Fruit fly (Drosophila melanogaster) whole organism, adult: ENCODE data around the gene p23.
A peak's percentile ranks its signal among the peaks of the same experiment; 100 is the strongest.
"Not testable (repeated sequence)": the region's sequence is repeated elsewhere in the genome, so short reads cannot be mapped to it uniquely, and the experiment has no call there.

Source experiments
- CG11617 ChIP-seq: fragments of 200-800 bp; sonication (Bioruptor generic); optimal IDR thresholded peaks from 2 replicates; lab custom pipeline; 2017; ENCODE audit warnings: mild to moderate bottlenecking, missing biosample characterization, missing genetic modification reagents, missing genetic modification characterization
- CG12768 ChIP-seq: fragments of 200-800 bp; sonication (Bioruptor generic); optimal IDR thresholded peaks from 2 replicates; lab custom pipeline; 2017; ENCODE audit warnings: missing biosample characterization, missing genetic modification characterization, mild to moderate bottlenecking, moderate library complexity, missing genetic modification reagents
- CG14711 ChIP-seq: fragments of 200-800 bp; sonication (Bioruptor generic); optimal IDR thresholded peaks from 2 replicates; lab custom pipeline; 2018; ENCODE audit warnings: missing biosample characterization, mild to moderate bottlenecking, missing genetic modification characterization, moderate library complexity
- CG1620 ChIP-seq: fragments of 200-800 bp; sonication (Bioruptor generic); optimal IDR thresholded peaks from 2 replicates; lab custom pipeline; 2016; ENCODE audit warnings: missing biosample characterization, missing genetic modification characterization
- CG33017 ChIP-seq: fragments of 200-800 bp; sonication (Bioruptor generic); optimal IDR thresholded peaks from 2 replicates; lab custom pipeline; 2018; ENCODE audit warnings: missing biosample characterization, mild to moderate bottlenecking, missing genetic modification characterization, moderate library complexity
- CG5204 ChIP-seq: fragments of 200-800 bp; sonication (Bioruptor generic); optimal IDR thresholded peaks from 2 replicates; lab custom pipeline; 2016; ENCODE audit warnings: missing biosample characterization, missing genetic modification characterization
- CG7045 ChIP-seq: fragments of 200-800 bp; sonication (Bioruptor generic); optimal IDR thresholded peaks from 2 replicates; lab custom pipeline; 2017; ENCODE audit warnings: missing biosample characterization, mild to moderate bottlenecking, missing genetic modification characterization
- CG7101 ChIP-seq: fragments of 200-800 bp; sonication (Bioruptor generic); optimal IDR thresholded peaks from 2 replicates; lab custom pipeline; 2018; ENCODE audit warnings: missing biosample characterization, mild to moderate bottlenecking, missing genetic modification characterization, moderate library complexity
- Clk ChIP-seq: fragments of 200-800 bp; sonication (Bioruptor generic); optimal IDR thresholded peaks from 2 replicates; lab custom pipeline; 2017; ENCODE audit warnings: missing biosample characterization, missing genetic modification characterization
- Crg-1 ChIP-seq: fragments of 200-800 bp; sonication (Bioruptor generic); optimal IDR thresholded peaks from 2 replicates; lab custom pipeline; 2016; ENCODE audit warnings: missing biosample characterization, missing genetic modification characterization
- Hr96 ChIP-seq: fragments of 200-800 bp; sonication (Bioruptor generic); optimal IDR thresholded peaks from 2 replicates; lab custom pipeline; 2016; ENCODE audit warnings: missing biosample characterization, missing genetic modification characterization
- Mnt ChIP-seq: fragments of 200-800 bp; sonication (Bioruptor generic); optimal IDR thresholded peaks from 2 replicates; lab custom pipeline; 2016; ENCODE audit warnings: missing biosample characterization, mild to moderate bottlenecking, missing genetic modification characterization
- bab1 ChIP-seq: fragments of 200-800 bp; sonication (Bioruptor generic); optimal IDR thresholded peaks from 3 replicates; lab custom pipeline; 2019; ENCODE audit warnings: missing biosample characterization, mild to moderate bottlenecking, missing genetic modification characterization, moderate library complexity
- cic ChIP-seq: fragments of 200-800 bp; sonication (Bioruptor generic); optimal IDR thresholded peaks from 2 replicates; lab custom pipeline; 2017; ENCODE audit warnings: missing biosample characterization, mild to moderate bottlenecking, missing genetic modification characterization, moderate library complexity
- cnc ChIP-seq, 2 experiments: fragments of >200 bp; optimal IDR thresholded peaks; 2 replicates each; lab custom pipeline; 2017
- kay ChIP-seq: fragments of 200-800 bp; sonication (Bioruptor generic); peaks from one replicate; lab custom pipeline; 2016; ENCODE audit warnings: missing biosample characterization, missing genetic modification characterization, borderline replicate concordance
- ovo ChIP-seq: fragments of 200-800 bp; sonication (Bioruptor generic); optimal IDR thresholded peaks from 2 replicates; lab custom pipeline; 2016; ENCODE audit warnings: missing biosample characterization, missing genetic modification characterization
- pad ChIP-seq: fragments of 200-800 bp; sonication (Bioruptor generic); optimal IDR thresholded peaks from 3 replicates; lab custom pipeline; 2017; ENCODE audit warnings: missing biosample characterization, missing genetic modification characterization, mild to moderate bottlenecking, moderate library complexity, missing genetic modification reagents
- tj ChIP-seq: fragments of 200-800 bp; sonication (Bioruptor generic); optimal IDR thresholded peaks from 3 replicates; lab custom pipeline; 2017; ENCODE audit warnings: missing biosample characterization, mild to moderate bottlenecking, missing genetic modification characterization, moderate library complexity
- toe ChIP-seq: fragments of 200-800 bp; sonication (Bioruptor generic); optimal IDR thresholded peaks from 2 replicates; lab custom pipeline; 2016; ENCODE audit warnings: missing biosample characterization, missing genetic modification characterization

Gene p23

dm6 chr3R:9683064-9683682 is 5.4 kb downstream of the p23 start:
- TF ChIP-seq CG11617 = no peak
- no peak for TF ChIP-seq CG33017 (tag; lab: Kevin White, UChicago)
- no peak for TF ChIP-seq CG7045 (GFP tag; lab: Kevin White, UChicago)
- no peak for TF ChIP-seq ovo (GFP tag; lab: Kevin White, UChicago)
- no peak for TF ChIP-seq CG7101 (tag; lab: Kevin White, UChicago)
- TF ChIP-seq CG5204 = no peak
- no peak for TF ChIP-seq pad
- no peak for TF ChIP-seq tj

- TF ChIP-seq ovo (GFP tag; lab: Kevin White, UChicago) (no peak), CG7045 (GFP tag; lab: Kevin White, UChicago) (no peak), toe (GFP tag; lab: Kevin White, UChicago) (no peak), CG33017 (tag; lab: Kevin White, UChicago) (no peak), CG11617 (no peak), Mnt (no peak), cic (GFP tag; lab: Kevin White, UChicago) (no peak), bab1 (GFP tag; lab: Kevin White, UChicago) (no peak), kay (GFP tag; lab: Kevin White, UChicago) (no peak), CG14711 (tag; lab: Kevin White, UChicago) (no peak), CG12768 (GFP tag; lab: Kevin White, UChicago) (no peak), tj (no peak), Clk (GFP tag; lab: Kevin White, UChicago) (no peak), Crg-1 (GFP tag; lab: Kevin White, UChicago) (no peak), pad (no peak), CG5204 (no peak), CG7101 (tag; lab: Kevin White, UChicago) (no peak), cnc (optimal IDR thresholded peaks at IDR 0.05; lab: Kevin White, UChicago) (no peak), CG1620 (GFP tag; lab: Kevin White, UChicago) (no peak)
These were observed 6.4 kb downstream of the p23 start, which contains the start of gene CG9444 for dm6 chr3R:9684125-9684524. Gene CG9444 (minus strand): TSS chr3R:9684264.

dm6 chr3R:9685376-9685775 is 7.6 kb downstream of the p23 start, which contains the start of the genes eca and CG18542:
Gene eca (minus strand): TSS chr3R:9685476.
Gene CG18542 (plus strand): TSS chr3R:9685760.
- not testable (repeated sequence) for TF ChIP-seq toe (GFP tag; lab: Kevin White, UChicago); bab1 (GFP tag; lab: Kevin White, UChicago); CG33017 (tag; lab: Kevin White, UChicago)

- not testable (repeated sequence) for TF ChIP-seq CG12768 (GFP tag; lab: Kevin White, UChicago); CG5204; bab1 (GFP tag; lab: Kevin White, UChicago)
These were observed 15.0 kb downstream of the p23 start, which contains the start of the genes Unc-115b, p24-2 and CG32939 for dm6 chr3R:9692675-9693129. Gene Unc-115b (minus strand): TSS chr3R:9692775. Gene p24-2 (minus strand): TSS chr3R:9692794. Gene CG32939 (plus strand): TSS chr3R:9693079.

- TF ChIP-seq bab1 (GFP tag; lab: Kevin White, UChicago) (no peak), pad (no peak), CG33017 (tag; lab: Kevin White, UChicago) (no peak), CG14711 (tag; lab: Kevin White, UChicago) (no peak), CG7101 (tag; lab: Kevin White, UChicago) (no peak)
These were observed 17.3 kb downstream of the p23 start for dm6 chr3R:9694999-9695398.

dm6 chr3R:9700513-9700912 is 22.8 kb downstream of the p23 start:
- TF ChIP-seq cic (GFP tag; lab: Kevin White, UChicago) (no peak), CG5204 (no peak), Mnt (no peak), ovo (GFP tag; lab: Kevin White, UChicago) (no peak), CG7101 (tag; lab: Kevin White, UChicago) (no peak), CG12768 (GFP tag; lab: Kevin White, UChicago) (no peak), tj (no peak)

dm6 chr3R:9701148-9701703 is 23.5 kb downstream of the p23 start:
- TF ChIP-seq CG1620 (GFP tag; lab: Kevin White, UChicago) (peak; percentile 10), ovo (GFP tag; lab: Kevin White, UChicago) (no peak), cic (GFP tag; lab: Kevin White, UChicago) (peak; percentile 33), Hr96 (GFP tag; lab: Kevin White, UChicago) (no peak), CG12768 (GFP tag; lab: Kevin White, UChicago) (peak; percentile 45), toe (GFP tag; lab: Kevin White, UChicago) (no peak), Clk (GFP tag; lab: Kevin White, UChicago) (no peak)
